Worm (Caenorhabditis elegans): ENCODE results near the gene cest-26.

cest-26 gene

DNA sequence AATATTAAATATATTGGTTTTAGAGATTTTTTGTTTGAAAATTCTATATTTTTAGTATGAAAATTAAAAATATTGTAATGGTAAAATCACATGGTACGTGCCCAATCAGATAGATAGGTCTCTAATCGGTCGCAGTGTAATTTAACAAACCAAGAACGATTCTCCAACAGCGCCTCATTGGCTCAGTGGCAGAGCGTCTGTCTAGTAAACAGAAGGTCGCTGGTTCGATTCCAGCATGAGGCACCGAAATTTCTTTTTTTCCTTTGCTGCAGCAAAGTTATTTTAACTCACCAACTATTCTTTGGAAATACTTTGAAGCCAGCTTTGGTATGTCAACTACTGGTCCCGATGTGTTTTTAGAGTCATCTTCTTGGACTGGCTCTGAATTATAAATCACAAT, 7.4 kb upstream of the cest-26 start (continued):
- TF ChIP-seq dmd-9 (GFP tag; IDR thresholded peaks at IDR 0.05) (no peak), lin-13 (GFP tag; optimal IDR thresholded peaks at IDR 0.05) (no peak), hlh-11 (tag; optimal IDR thresholded peaks at IDR 0.05) (peak; percentile 25)

DNA sequence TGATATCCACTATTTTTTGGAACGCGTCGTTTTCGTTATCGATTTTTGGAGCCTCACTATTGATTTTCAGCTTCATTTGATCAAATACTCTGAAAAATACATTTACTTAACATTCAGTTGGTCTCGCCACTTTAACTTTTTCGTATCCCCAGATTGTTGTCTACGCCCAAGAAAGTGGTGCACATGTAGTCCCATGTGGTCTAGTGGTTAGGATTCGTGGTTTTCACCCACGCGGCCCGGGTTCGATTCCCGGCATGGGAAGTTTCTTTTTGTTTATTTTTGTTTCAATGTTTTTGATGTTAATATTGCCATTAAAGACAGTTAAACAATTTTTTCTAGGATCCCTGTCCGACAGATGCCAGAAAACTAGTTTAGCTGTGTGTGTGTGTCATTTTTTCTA, 6.6 kb upstream of the cest-26 start:
- TF ChIP-seq egl-27 (tag; optimal IDR thresholded peaks at IDR 0.05) (no peak), hlh-11 (tag; optimal IDR thresholded peaks at IDR 0.05) (peak; percentile 32), F49E8.2 (tag; optimal IDR thresholded peaks at IDR 0.05; ENCODE audit: borderline replicate concordance) (peak; percentile 6), dve-1 (tag; optimal IDR thresholded peaks at IDR 0.05; ENCODE audit: insufficient read depth) (peak; percentile 43), dmd-6 (GFP tag; IDR thresholded peaks at IDR 0.05) (peak; percentile 48), lir-3 (tag; optimal IDR thresholded peaks at IDR 0.05) (no peak), zag-1 (tag; optimal IDR thresholded peaks at IDR 0.05) (no peak), lim-7 (GFP tag; IDR thresholded peaks at IDR 0.05) (peak; percentile 85), nhr-28 (tag; optimal IDR thresholded peaks at IDR 0.05) (peak; percentile 41), set-16 (GFP tag; IDR thresholded peaks at IDR 0.05) (no peak), hmg-1.1 (GFP tag; IDR thresholded peaks at IDR 0.05) (peak; percentile 86), hlh-30 (tag; optimal IDR thresholded peaks at IDR 0.05; ENCODE audit: insufficient read depth) (peak; percentile 67), ZK337.2 (GFP tag; IDR thresholded peaks at IDR 0.05) (peak; percentile 60; the same call in 1 of the 2 replicates), lin-39 (tag; optimal IDR thresholded peaks at IDR 0.05) (no peak), F26F4.8 (GFP tag; conservative IDR thresholded peaks at IDR 0.05) (peak; percentile 93), vab-7 (GFP tag; IDR thresholded peaks at IDR 0.05) (peak; percentile 74), mep-1 (tag; optimal IDR thresholded peaks at IDR 0.05) (peak; percentile 74), ceh-20 (GFP tag; IDR thresholded peaks at IDR 0.05) (no peak), D1046.2 (GFP tag; IDR thresholded peaks at IDR 0.05) (peak; percentile 78; the same call in 1 of the 2 replicates), ces-1 (GFP tag; optimal IDR thresholded peaks at IDR 0.05) (no peak), aly-2 (tag; optimal IDR thresholded peaks at IDR 0.05) (no peak), duxl-1 (tag; optimal IDR thresholded peaks at IDR 0.05; ENCODE audit: poor library complexity) (peak; percentile 83), php-3 (GFP tag; IDR thresholded peaks at IDR 0.05) (no peak), F44E2.7 (GFP tag; IDR thresholded peaks at IDR 0.05) (0 out of 2 replicates have a peak, but pooled peaks have one; percentile 11), unc-130 (GFP tag; optimal IDR thresholded peaks at IDR 0.05) (peak; percentile 16), dmd-9 (GFP tag; IDR thresholded peaks at IDR 0.05) (peak; percentile 64; the same call in 1 of the 2 replicates), madf-5 (GFP tag; IDR thresholded peaks at IDR 0.05) (peak; percentile 67 to 86; a peak in 3 of 4 replicates), zfp-2 (tag; optimal IDR thresholded peaks at IDR 0.05) (no peak), skn-1 (tag; optimal IDR thresholded peaks at IDR 0.05) (no peak), aha-1 (tag) (peak; percentile 45), tag-97 (GFP tag; IDR thresholded peaks at IDR 0.05) (no peak), pqm-1 (tag; optimal IDR thresholded peaks at IDR 0.05) (no peak), madf-9 (GFP tag; conservative IDR thresholded peaks at IDR 0.05) (0 out of 2 replicates have a peak, but pooled peaks have one; percentile 41), Y105C5A.15 (GFP tag; IDR thresholded peaks at IDR 0.05) (0 out of 2 replicates have a peak, but pooled peaks have one; percentile 60), ceh-32 (tag; optimal IDR thresholded peaks at IDR 0.05; ENCODE audit: poor library complexity) (no peak), mxl-3 (GFP tag; optimal IDR thresholded peaks at IDR 0.05) (peak; percentile 58), mdl-1 (tag; optimal IDR thresholded peaks at IDR 0.05) (peak in 1 of 2 experiments; percentile 63), F37D6.2 (tag; optimal IDR thresholded peaks at IDR 0.05) (peak; percentile 1), lin-15B (tag; optimal IDR thresholded peaks at IDR 0.05) (no peak), rbr-2 (tag; optimal IDR thresholded peaks at IDR 0.05) (peak; percentile 53), nhr-6 (tag; optimal IDR thresholded peaks at IDR 0.05) (no peak), spr-3 (GFP tag; optimal IDR thresholded peaks at IDR 0.05) (no peak), hif-1 (tag; optimal IDR thresholded peaks at IDR 0.05) (peak in 1 of 2 experiments; percentile 17), arid-1 (GFP tag; conservative IDR thresholded peaks at IDR 0.05) (peak; percentile 82), lin-13 (GFP tag; optimal IDR thresholded peaks at IDR 0.05) (no peak), snpc-4 (tag; optimal IDR thresholded peaks at IDR 0.05) (no peak), zip-11 (GFP tag; IDR thresholded peaks at IDR 0.05) (0 out of 2 replicates have a peak, but pooled peaks have one; percentile 33), nhr-11 (tag; optimal IDR thresholded peaks at IDR 0.05) (no peak), saeg-2 (GFP tag; IDR thresholded peaks at IDR 0.05) (no peak)

All from whole organism, L4 larva.